Worm (Caenorhabditis elegans): ENCODE data around the gene R10E11.6.

The R10E11.6 gene

ce11 chrIII:9818763-9819162 is 36.0 kb downstream of the R10E11.6 start, which contains the start of gene panl-3:
Gene panl-3, plus strand, starts transcription at chrIII:9819056.
- TF ChIP-seq lsy-12 (tag; optimal IDR thresholded peaks at IDR 0.05) (peak; percentile 54), daf-12 (tag; optimal IDR thresholded peaks at IDR 0.05) (no peak), sea-2 (GFP tag; optimal IDR thresholded peaks at IDR 0.05) (no peak), nhr-67 (tag; optimal IDR thresholded peaks at IDR 0.05) (no peak), egl-27 (tag; optimal IDR thresholded peaks at IDR 0.05) (no peak), nfya-1 (tag; optimal IDR thresholded peaks at IDR 0.05; ENCODE audit: insufficient read depth) (peak; percentile 74), ZK546.5 (tag; optimal IDR thresholded peaks at IDR 0.05) (no peak), nhr-28 (tag; optimal IDR thresholded peaks at IDR 0.05) (no peak), jun-1 (tag; optimal IDR thresholded peaks at IDR 0.05) (no peak), nhr-43 (tag; optimal IDR thresholded peaks at IDR 0.05; ENCODE audit: poor library complexity, severe bottlenecking) (peak; percentile 14), mml-1 (tag; optimal IDR thresholded peaks at IDR 0.05) (peak; percentile 47), ama-1 (optimal IDR thresholded peaks at IDR 0.05) (peak; percentile 60), aly-2 (tag; optimal IDR thresholded peaks at IDR 0.05) (no peak), ztf-4 (tag; optimal IDR thresholded peaks at IDR 0.05) (no peak), fos-1 (tag; optimal IDR thresholded peaks at IDR 0.05) (no peak), nhr-76 (tag; optimal IDR thresholded peaks at IDR 0.05) (no peak), egl-5 (tag; optimal IDR thresholded peaks at IDR 0.05) (peak; percentile 78), pqm-1 (tag; optimal IDR thresholded peaks at IDR 0.05) (no peak), snpc-4 (tag; optimal IDR thresholded peaks at IDR 0.05) (peak; percentile 20), elt-2 (tag; optimal IDR thresholded peaks at IDR 0.05) (peak; percentile 26), pha-4 (tag; optimal IDR thresholded peaks at IDR 0.05) (peak; percentile 48), nhr-77 (tag; optimal IDR thresholded peaks at IDR 0.05) (no peak), mdl-1 (tag; optimal IDR thresholded peaks at IDR 0.05) (peak; percentile 36), lin-15B (tag; optimal IDR thresholded peaks at IDR 0.05) (peak; percentile 56), hmg-11 (tag; optimal IDR thresholded peaks at IDR 0.05) (peak; percentile 54), elt-1 (tag; optimal IDR thresholded peaks at IDR 0.05) (peak; percentile 27), elt-3 (tag; optimal IDR thresholded peaks at IDR 0.05) (no peak), nhr-23 (tag; optimal IDR thresholded peaks at IDR 0.05) (peak; percentile 68), ceh-28 (tag; optimal IDR thresholded peaks at IDR 0.05) (no peak), nhr-25 (tag; optimal IDR thresholded peaks at IDR 0.05) (peak; percentile 79), nhr-11 (tag; optimal IDR thresholded peaks at IDR 0.05) (no peak), lin-39 (tag; optimal IDR thresholded peaks at IDR 0.05) (peak; percentile 75), nhr-237 (tag; optimal IDR thresholded peaks at IDR 0.05) (no peak), unc-39 (tag; optimal IDR thresholded peaks at IDR 0.05) (no peak)

ce11 chrIII:9822942-9823341 is 40.1 kb downstream of the R10E11.6 start, which contains the start of gene arl-5:
Gene arl-5, plus strand, starts transcription at chrIII:9823242.
- no peak for TF ChIP-seq skn-1 (tag; optimal IDR thresholded peaks at IDR 0.05)
- TF ChIP-seq aly-2 (tag; optimal IDR thresholded peaks at IDR 0.05): no peak
- no peak for TF ChIP-seq ZK546.5 (tag; optimal IDR thresholded peaks at IDR 0.05)
- no peak for TF ChIP-seq fkh-2 (tag; optimal IDR thresholded peaks at IDR 0.05)

- no peak for TF ChIP-seq R02D3.7 (tag; optimal IDR thresholded peaks at IDR 0.05)
- TF ChIP-seq lin-15B (tag; optimal IDR thresholded peaks at IDR 0.05): no peak
- TF ChIP-seq ztf-11 (tag; optimal IDR thresholded peaks at IDR 0.05): no peak
- TF ChIP-seq jun-1 (tag; optimal IDR thresholded peaks at IDR 0.05): no peak
- no peak for TF ChIP-seq egl-5 (tag; optimal IDR thresholded peaks at IDR 0.05)
- no peak for TF ChIP-seq pha-4 (tag; optimal IDR thresholded peaks at IDR 0.05)
- no peak for TF ChIP-seq eor-1 (tag; optimal IDR thresholded peaks at IDR 0.05)
- no peak for TF ChIP-seq nhr-25 (tag; optimal IDR thresholded peaks at IDR 0.05)
- TF ChIP-seq nhr-67 (tag; optimal IDR thresholded peaks at IDR 0.05): no peak
- TF ChIP-seq elt-2 (tag; optimal IDR thresholded peaks at IDR 0.05): no peak
- no peak for TF ChIP-seq ceh-9 (tag; optimal IDR thresholded peaks at IDR 0.05)
- no peak for TF ChIP-seq ceh-16 (tag; optimal IDR thresholded peaks at IDR 0.05)
- no peak for TF ChIP-seq ceh-82 (tag; optimal IDR thresholded peaks at IDR 0.05)
- no peak for TF ChIP-seq elt-3 (tag; optimal IDR thresholded peaks at IDR 0.05)
- TF ChIP-seq pqm-1 (tag; optimal IDR thresholded peaks at IDR 0.05): no peak
- no peak for TF ChIP-seq skn-1 (tag; optimal IDR thresholded peaks at IDR 0.05)
- no peak for TF ChIP-seq fos-1 (tag; optimal IDR thresholded peaks at IDR 0.05)
- no peak for TF ChIP-seq ZK546.5 (tag; optimal IDR thresholded peaks at IDR 0.05)
- no peak for TF ChIP-seq ztf-4 (tag; optimal IDR thresholded peaks at IDR 0.05)
Measured at ce11 chrIII:9823748-9824147, 40.9 kb downstream of the R10E11.6 start.

Data from whole organism, L3 larva.